Worm (Caenorhabditis elegans) whole organism, L4 larva: Measurements from ENCODE around the gene dyf-2.

Source experiments
- F10B5.3 ChIP-seq: sonication (generic microtip); optimal IDR thresholded peaks from 2 replicates; lab custom pipeline; 2016; ENCODE audit warnings: mild to moderate bottlenecking, missing genetic modification characterization, missing compliant biosample characterization
- F26F4.8 ChIP-seq: fragments of 200-800 bp; sonication (Bioruptor generic); conservative IDR thresholded peaks from 2 replicates; pipeline ENCODE4 v1.3.6; 2022; ENCODE audit warnings: missing genetic modification characterization, missing compliant biosample characterization
- F44E2.7 ChIP-seq: fragments of 200-800 bp; sonication (Bioruptor generic); IDR thresholded peaks from 2 replicates; pipeline ENCODE4 v2.1.2; 2022; ENCODE audit warnings: missing genetic modification characterization, missing compliant biosample characterization
- aha-1 ChIP-seq: fragments of 150-350 bp; peaks from one replicate; lab custom pipeline; 2014; ENCODE audit warnings: missing biosample characterization, missing genetic modification characterization
- aly-2 ChIP-seq: sonication (generic microtip); optimal IDR thresholded peaks from 2 replicates; lab custom pipeline; 2018; ENCODE audit warnings: missing biosample characterization, missing genetic modification characterization
- ceh-20 ChIP-seq: fragments of 200-800 bp; sonication (Bioruptor generic); IDR thresholded peaks from 2 replicates; pipeline ENCODE4 v1.3.6; 2022; ENCODE audit warnings: missing genetic modification reagents, missing genetic modification characterization, missing compliant biosample characterization
- ceh-28 ChIP-seq: fragments of 150-350 bp; optimal IDR thresholded peaks from 2 replicates; lab custom pipeline; 2014; ENCODE audit warnings: missing biosample characterization, missing genetic modification reagents, missing genetic modification characterization
- ceh-32 ChIP-seq: sonication (generic microtip); optimal IDR thresholded peaks from 2 replicates; lab custom pipeline; 2016; ENCODE audit warnings: mild to moderate bottlenecking, missing genetic modification characterization, missing compliant biosample characterization; ENCODE audit not compliant: poor library complexity
- ceh-62 ChIP-seq: sonication (generic microtip); optimal IDR thresholded peaks from 2 replicates; lab custom pipeline; 2017; ENCODE audit warnings: missing biosample characterization, missing genetic modification characterization
- ctbp-1 ChIP-seq: fragments of 200-800 bp; sonication (Bioruptor generic); IDR thresholded peaks from 2 replicates; pipeline ENCODE4 v1.3.6; 2022; ENCODE audit warnings: missing genetic modification reagents, missing genetic modification characterization, missing compliant biosample characterization
- daf-12 ChIP-seq: fragments of 150-350 bp; optimal IDR thresholded peaks from 2 replicates; lab custom pipeline; 2014; ENCODE audit warnings: missing biosample characterization, missing genetic modification reagents, missing genetic modification characterization
- daf-16 ChIP-seq, 3 experiments: sonication (generic microtip); optimal IDR thresholded peaks; 2 replicates each; lab custom pipeline; 2016 to 2017; ENCODE audit warnings: missing genetic modification characterization in 3 of 3, missing genetic modification reagents in 3 of 3, mild to moderate bottlenecking in 2 of 3, missing compliant biosample characterization in 2 of 3, missing biosample characterization in 1 of 3, moderate library complexity in 1 of 3
- daf-8 ChIP-seq: fragments of 200-800 bp; sonication (Bioruptor generic); IDR thresholded peaks from 2 replicates; pipeline ENCODE4 v1.3.6; 2022; ENCODE audit warnings: missing genetic modification characterization, missing compliant biosample characterization
- dmd-8 ChIP-seq: fragments of 200-800 bp; sonication (Bioruptor generic); IDR thresholded peaks from 2 replicates; pipeline ENCODE4 v1.3.6; 2022; ENCODE audit warnings: missing genetic modification characterization, missing compliant biosample characterization
- dmd-9 ChIP-seq: fragments of 200-800 bp; sonication (Bioruptor generic); IDR thresholded peaks from 2 replicates; pipeline ENCODE4 v1.3.6; 2022; ENCODE audit warnings: missing genetic modification reagents, missing genetic modification characterization, missing compliant biosample characterization
- dpl-1 ChIP-seq: fragments of 150-350 bp; optimal IDR thresholded peaks from 2 replicates; lab custom pipeline; 2014; ENCODE audit warnings: missing biosample characterization, missing genetic modification reagents, missing genetic modification characterization
- duxl-1 ChIP-seq: sonication (generic microtip); optimal IDR thresholded peaks from 2 replicates; lab custom pipeline; 2016; ENCODE audit warnings: mild to moderate bottlenecking, missing genetic modification characterization, moderate library complexity, missing compliant biosample characterization; ENCODE audit not compliant: poor library complexity
- fos-1 ChIP-seq: fragments of 150-350 bp; optimal IDR thresholded peaks from 2 replicates; lab custom pipeline; 2014; ENCODE audit warnings: missing biosample characterization, missing genetic modification characterization
- gei-8 ChIP-seq: fragments of 200-800 bp; sonication (Bioruptor generic); optimal IDR thresholded peaks from 2 replicates; lab custom pipeline; 2018; ENCODE audit warnings: mild to moderate bottlenecking, missing genetic modification characterization, missing compliant biosample characterization
- hlh-30 ChIP-seq: sonication (generic microtip); optimal IDR thresholded peaks from 2 replicates; lab custom pipeline; 2017; ENCODE audit warnings: antibody characterized with exemption, mild to moderate bottlenecking, missing genetic modification characterization, missing compliant biosample characterization; ENCODE audit not compliant: insufficient read depth
- lin-1 ChIP-seq: fragments of 200-800 bp; sonication (Bioruptor generic); IDR thresholded peaks from 2 replicates; pipeline ENCODE4 v1.3.6; 2022; ENCODE audit warnings: missing genetic modification reagents, missing genetic modification characterization, missing compliant biosample characterization
- lin-38 ChIP-seq: fragments of 200-800 bp; sonication (Bioruptor generic); IDR thresholded peaks from 2 replicates; pipeline ENCODE4 v1.3.6; 2022; ENCODE audit warnings: missing genetic modification reagents, missing genetic modification characterization, missing compliant biosample characterization
- lsy-2 ChIP-seq, 2 experiments: fragments of 150-350 bp in 1 of 2; sonication (generic microtip) in 1 of 2; optimal IDR thresholded peaks; 2 replicates each; lab custom pipeline; 2014 to 2017; ENCODE audit warnings: missing biosample characterization in 2 of 2, missing genetic modification characterization in 2 of 2
- madf-9 ChIP-seq: fragments of 200-800 bp; sonication (Bioruptor generic); conservative IDR thresholded peaks from 2 replicates; pipeline ENCODE4 v1.3.6; 2022; ENCODE audit warnings: missing genetic modification reagents, missing genetic modification characterization, missing compliant biosample characterization
- mdl-1 ChIP-seq, 2 experiments: fragments of 150-350 bp in 1 of 2; sonication (generic microtip) in 1 of 2; optimal IDR thresholded peaks; 2 replicates each; lab custom pipeline; 2014 to 2017; ENCODE audit warnings: missing biosample characterization in 2 of 2, missing genetic modification characterization in 2 of 2
- mdt-29 ChIP-seq: fragments of 200-800 bp; sonication (Bioruptor generic); IDR thresholded peaks from 2 replicates; pipeline ENCODE4 v1.3.6; 2022; ENCODE audit warnings: missing genetic modification reagents, missing genetic modification characterization, missing compliant biosample characterization
- mes-2 ChIP-seq: sonication (generic microtip); optimal IDR thresholded peaks from 2 replicates; lab custom pipeline; 2016; ENCODE audit warnings: missing genotype, mild to moderate bottlenecking, missing genetic modification characterization, missing compliant biosample characterization; ENCODE audit not compliant: poor library complexity, severe bottlenecking
- mxl-2 ChIP-seq: fragments of 200-800 bp; sonication (Bioruptor generic); conservative IDR thresholded peaks from 2 replicates; pipeline ENCODE4 v1.3.6; 2022; ENCODE audit warnings: missing genetic modification reagents, missing genetic modification characterization, missing compliant biosample characterization
- nhr-111 ChIP-seq: fragments of 200-800 bp; sonication (Bioruptor generic); optimal IDR thresholded peaks from 2 replicates; lab custom pipeline; 2018; ENCODE audit warnings: mild to moderate bottlenecking, missing genetic modification characterization, missing compliant biosample characterization
- nhr-237 ChIP-seq: sonication (generic microtip); optimal IDR thresholded peaks from 2 replicates; lab custom pipeline; 2017; ENCODE audit warnings: missing biosample characterization, missing genetic modification characterization
- nhr-28 ChIP-seq: fragments of 150-350 bp; optimal IDR thresholded peaks from 2 replicates; lab custom pipeline; 2014; ENCODE audit warnings: missing biosample characterization, missing genetic modification characterization
- nhr-41 ChIP-seq: fragments of 200-800 bp; sonication (Bioruptor generic); IDR thresholded peaks from 2 replicates; pipeline ENCODE4 v1.3.6; 2022; ENCODE audit warnings: missing genetic modification reagents, missing genetic modification characterization, missing compliant biosample characterization
- nhr-42 ChIP-seq: fragments of 200-800 bp; sonication (Bioruptor generic); IDR thresholded peaks from 2 replicates; pipeline ENCODE4 v1.3.6; 2022; ENCODE audit warnings: missing genetic modification characterization, missing compliant biosample characterization
- nhr-6 ChIP-seq: fragments of 150-350 bp; optimal IDR thresholded peaks from 2 replicates; lab custom pipeline; 2014; ENCODE audit warnings: missing biosample characterization, missing genetic modification characterization
- nhr-76 ChIP-seq: fragments of 150-350 bp; optimal IDR thresholded peaks from 2 replicates; lab custom pipeline; 2014; ENCODE audit warnings: missing biosample characterization, missing genetic modification characterization
- pha-4 ChIP-seq, 2 experiments: fragments of 150-350 bp in 1 of 2; fragments of 200-800 bp in 1 of 2; sonication (Bioruptor generic) in 1 of 2; IDR thresholded peaks in 1 of 2; optimal IDR thresholded peaks in 1 of 2; 2 replicates each; pipeline versions ENCODE4 v1.3.6 to Lab custom; 2014 to 2022; ENCODE audit warnings: missing genetic modification characterization in 2 of 2, missing genetic modification reagents in 2 of 2, missing biosample characterization in 1 of 2, missing compliant biosample characterization in 1 of 2
- php-3 ChIP-seq: fragments of 200-800 bp; sonication (Bioruptor generic); IDR thresholded peaks from 2 replicates; pipeline ENCODE4 v1.3.6; 2022; ENCODE audit warnings: missing genetic modification reagents, missing genetic modification characterization, missing compliant biosample characterization
- pqm-1 ChIP-seq: sonication (generic microtip); optimal IDR thresholded peaks from 2 replicates; lab custom pipeline; 2017; ENCODE audit warnings: missing biosample characterization, missing genetic modification characterization
- sdz-12 ChIP-seq: fragments of 200-800 bp; sonication (Bioruptor generic); optimal IDR thresholded peaks from 2 replicates; lab custom pipeline; 2018; ENCODE audit warnings: mild to moderate bottlenecking, missing genetic modification characterization, missing compliant biosample characterization
- set-16 ChIP-seq: fragments of 200-800 bp; sonication (Bioruptor generic); IDR thresholded peaks from 2 replicates; pipeline ENCODE4 v1.3.6; 2022; ENCODE audit warnings: missing genetic modification reagents, missing genetic modification characterization, missing compliant biosample characterization
- snpc-1.2 ChIP-seq: fragments of 200-800 bp; sonication (Bioruptor generic); IDR thresholded peaks from 2 replicates; pipeline ENCODE4 v1.3.6; 2022; ENCODE audit warnings: missing genetic modification reagents, missing genetic modification characterization, missing compliant biosample characterization
- snpc-4 ChIP-seq: fragments of 150-350 bp; optimal IDR thresholded peaks from 2 replicates; lab custom pipeline; 2014; ENCODE audit warnings: missing biosample characterization, missing genetic modification characterization
- spr-3 ChIP-seq: fragments of 200-800 bp; sonication (Bioruptor generic); optimal IDR thresholded peaks from 2 replicates; lab custom pipeline; 2018; ENCODE audit warnings: mild to moderate bottlenecking, missing genetic modification characterization, missing compliant biosample characterization
- tra-1 ChIP-seq: fragments of 200-800 bp; sonication (Bioruptor generic); IDR thresholded peaks from 2 replicates; pipeline ENCODE4 v1.3.6; 2022; ENCODE audit warnings: missing genetic modification reagents, missing genetic modification characterization, missing compliant biosample characterization
- unc-39 ChIP-seq: sonication (generic microtip); optimal IDR thresholded peaks from 2 replicates; lab custom pipeline; 2017; ENCODE audit warnings: missing biosample characterization, missing genetic modification characterization
- unc-62 ChIP-seq, 3 experiments: fragments of 150-350 bp in 1 of 3; sonication (generic microtip); optimal IDR thresholded peaks in 2 of 3; peaks in 1 of 3; 1 replicate in 1 of 3; 2 replicates in 2 of 3; lab custom pipeline; 2014 to 2017; ENCODE audit warnings: missing biosample characterization in 3 of 3, missing genetic modification characterization in 3 of 3, missing genetic modification reagents in 3 of 3, missing genotype in 1 of 3
- zag-1 ChIP-seq: fragments of 150-350 bp; optimal IDR thresholded peaks from 2 replicates; lab custom pipeline; 2014; ENCODE audit warnings: missing biosample characterization, missing genetic modification characterization

dyf-2 gene

DNA sequence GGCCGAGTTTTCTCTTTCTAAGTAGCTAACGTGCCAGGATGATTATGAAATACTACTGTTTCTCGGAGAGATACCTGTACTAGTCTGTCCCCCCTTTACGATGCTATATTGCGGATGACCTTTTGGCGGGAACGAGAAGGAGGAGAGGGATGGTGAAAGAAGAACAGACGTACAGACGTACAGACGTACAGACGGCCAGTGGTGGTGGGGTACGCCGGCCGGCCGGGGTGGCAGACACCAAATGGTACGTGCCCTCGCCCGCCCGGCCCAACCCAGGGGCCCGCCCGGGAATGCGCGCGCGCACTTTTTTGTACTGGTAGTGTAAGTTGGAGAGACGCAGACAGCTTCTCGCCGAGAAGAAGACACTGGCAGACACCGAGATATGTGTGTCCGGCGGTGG lies 34.8 kb upstream of the dyf-2 start (continued):
- TF ChIP-seq pha-4 (GFP tag; IDR thresholded peaks at IDR 0.05; lab: Robert Waterston, UW) (peak; percentile 56), pha-4 (tag; optimal IDR thresholded peaks at IDR 0.05; lab: Kevin White, UChicago) (no peak), daf-16 (GFP tag; optimal IDR thresholded peaks at IDR 0.05; lab: Kevin White, UChicago) (no peak), daf-16 (tag; optimal IDR thresholded peaks at IDR 0.05; lab: Kevin White, UChicago) (no peak), dmd-9 (GFP tag; lab: Robert Waterston, UW) (no peak), madf-9 (GFP tag; lab: Robert Waterston, UW) (no peak), lsy-2 (tag; optimal IDR thresholded peaks at IDR 0.05; lab: Kevin White, UChicago) (no peak), gei-8 (GFP tag; lab: Kevin White, UChicago) (no peak), set-16 (peak; percentile 98), mdl-1 (tag; optimal IDR thresholded peaks at IDR 0.05; lab: Kevin White, UChicago) (peak in 1 of 2 experiments; percentile 23), ctbp-1 (0 out of 2 replicates have a peak, but pooled peaks have one; percentile 34), daf-12 (tag; lab: Kevin White, UChicago) (no peak), unc-62 (GFP tag; optimal IDR thresholded peaks at IDR 0.05 in 1 of 2; lab: Kevin White, UChicago) (no peak), unc-62 (tag; optimal IDR thresholded peaks at IDR 0.05; lab: Kevin White, UChicago) (no peak), nhr-237 (no peak), mes-2 (tag; lab: Kevin White, UChicago) (no peak), snpc-4 (no peak), snpc-1.2 (GFP tag; lab: Robert Waterston, UW) (0 out of 2 replicates have a peak, but pooled peaks have one; percentile 39), nhr-111 (GFP tag; lab: Kevin White, UChicago) (no peak), ceh-32 (tag; lab: Kevin White, UChicago) (no peak)

DNA sequence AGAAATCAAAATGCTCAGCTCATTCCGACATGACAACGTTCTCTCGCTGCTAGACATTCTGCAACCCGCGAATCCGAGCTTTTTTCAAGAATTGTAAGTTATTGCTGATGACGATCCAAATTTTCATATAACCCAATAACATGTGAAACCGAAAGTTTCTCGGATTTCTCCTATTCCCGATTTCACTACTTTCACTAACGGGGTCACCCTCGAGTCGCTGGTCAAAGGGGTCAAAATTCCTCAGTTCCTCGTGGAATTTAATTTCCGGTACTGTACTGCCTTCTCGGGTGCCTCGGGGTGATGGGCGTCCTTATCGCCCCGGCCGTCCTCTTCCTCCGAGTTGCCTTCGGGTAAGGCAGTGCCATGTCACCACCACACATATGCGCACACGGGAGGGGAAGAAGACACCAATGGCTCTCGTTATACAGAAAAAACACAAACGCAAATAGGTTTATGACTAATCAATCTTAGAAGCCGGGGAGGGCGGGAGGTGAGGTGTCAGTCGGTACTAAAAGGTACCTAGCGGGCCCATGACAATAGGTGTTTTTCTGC lies 34.0 kb upstream of the dyf-2 start:
- TF ChIP-seq aha-1 (tag; lab: Kevin White, UChicago) (no peak), nhr-76 (no peak), mdl-1 (tag; optimal IDR thresholded peaks at IDR 0.05; lab: Kevin White, UChicago) (no peak), unc-39 (tag; lab: Kevin White, UChicago) (no peak), aly-2 (tag; lab: Kevin White, UChicago) (no peak), ceh-62 (tag; lab: Kevin White, UChicago) (no peak), mxl-2 (GFP tag; lab: Robert Waterston, UW) (no peak), mes-2 (tag; lab: Kevin White, UChicago) (peak; percentile 47), lin-1 (GFP tag; lab: Robert Waterston, UW) (no peak), ceh-28 (tag; lab: Kevin White, UChicago) (no peak), duxl-1 (tag; lab: Kevin White, UChicago) (no peak), sdz-12 (GFP tag; lab: Kevin White, UChicago) (peak; percentile 34), spr-3 (GFP tag; lab: Kevin White, UChicago) (no peak), ceh-20 (GFP tag; lab: Robert Waterston, UW) (no peak), php-3 (GFP tag; lab: Robert Waterston, UW) (no peak), nhr-6 (peak; percentile 39), mdt-29 (GFP tag; lab: Robert Waterston, UW) (no peak), fos-1 (tag; lab: Kevin White, UChicago) (no peak), nhr-41 (GFP tag; lab: Robert Waterston, UW) (no peak), pqm-1 (tag; lab: Kevin White, UChicago) (no peak), tra-1 (no peak), zag-1 (no peak), hlh-30 (peak; percentile 6), dmd-8 (GFP tag; lab: Robert Waterston, UW) (no peak), nhr-28 (tag; lab: Kevin White, UChicago) (no peak), set-16 (peak; percentile 61), nhr-42 (GFP tag; lab: Robert Waterston, UW) (no peak), lin-38 (GFP tag; lab: Robert Waterston, UW) (no peak), F10B5.3 (tag; lab: Kevin White, UChicago) (no peak), pha-4 (GFP tag; IDR thresholded peaks at IDR 0.05; lab: Robert Waterston, UW) (no peak), pha-4 (tag; optimal IDR thresholded peaks at IDR 0.05; lab: Kevin White, UChicago) (no peak), daf-12 (tag; lab: Kevin White, UChicago) (no peak), F26F4.8 (no peak), dpl-1 (GFP tag; lab: Kevin White, UChicago) (no peak), daf-8 (GFP tag; lab: Robert Waterston, UW) (no peak), F44E2.7 (GFP tag; lab: Robert Waterston, UW) (no peak)
